Worm (Caenorhabditis elegans) whole organism, late embryonic: Measurements from ENCODE around the gene D1086.18.

Experiments used
- K02D7.2 ChIP-seq: sonication (generic microtip); optimal IDR thresholded peaks from 2 replicates; lab custom pipeline; 2017; ENCODE audit warnings: mild to moderate bottlenecking, missing genetic modification characterization, missing compliant biosample characterization
- K09A11.1 ChIP-seq: sonication (generic microtip); optimal IDR thresholded peaks from 2 replicates; lab custom pipeline; 2017; ENCODE audit warnings: antibody characterized with exemption, mild to moderate bottlenecking, missing genetic modification characterization, missing compliant biosample characterization; ENCODE audit not compliant: insufficient read depth
- T23F11.4 ChIP-seq: fragments of 200-800 bp; sonication (Bioruptor generic); optimal IDR thresholded peaks from 2 replicates; lab custom pipeline; 2018; ENCODE audit warnings: mild to moderate bottlenecking, missing genetic modification characterization, missing compliant biosample characterization
- Y22D7AL.16 ChIP-seq: sonication (generic microtip); optimal IDR thresholded peaks from 2 replicates; lab custom pipeline; 2016; ENCODE audit warnings: missing genetic modification characterization, missing compliant biosample characterization
- ahr-1 ChIP-seq: sonication (generic microtip); optimal IDR thresholded peaks from 2 replicates; lab custom pipeline; 2016; ENCODE audit warnings: missing genetic modification characterization, missing compliant biosample characterization
- ama-1 ChIP-seq: fragments of 150-350 bp; optimal IDR thresholded peaks from 2 replicates; lab custom pipeline; 2014
- ceh-14 ChIP-seq: sonication (generic microtip); optimal IDR thresholded peaks from 2 replicates; lab custom pipeline; 2016; ENCODE audit warnings: missing genotype, missing genetic modification characterization, missing compliant biosample characterization
- ceh-2 ChIP-seq: sonication (generic microtip); optimal IDR thresholded peaks from 2 replicates; lab custom pipeline; 2016; ENCODE audit warnings: missing genotype, missing genetic modification characterization, missing compliant biosample characterization
- ceh-31 ChIP-seq: sonication (generic microtip); optimal IDR thresholded peaks from 2 replicates; lab custom pipeline; 2016; ENCODE audit warnings: missing genetic modification characterization, missing compliant biosample characterization
- ceh-34 ChIP-seq: sonication (generic microtip); optimal IDR thresholded peaks from 2 replicates; lab custom pipeline; 2016; ENCODE audit warnings: mild to moderate bottlenecking, missing genetic modification characterization, missing compliant biosample characterization
- ceh-48 ChIP-seq: sonication (generic microtip); optimal IDR thresholded peaks from 2 replicates; lab custom pipeline; 2016; ENCODE audit warnings: missing genetic modification characterization, inconsistent platforms, missing compliant biosample characterization
- dmd-4 ChIP-seq: sonication (generic microtip); optimal IDR thresholded peaks from 2 replicates; lab custom pipeline; 2016; ENCODE audit warnings: borderline replicate concordance, missing genetic modification characterization, missing compliant biosample characterization
- dve-1 ChIP-seq: sonication (generic microtip); optimal IDR thresholded peaks from 2 replicates; lab custom pipeline; 2017; ENCODE audit warnings: antibody characterized with exemption, mild to moderate bottlenecking, missing genetic modification characterization, missing compliant biosample characterization
- fkh-10 ChIP-seq: fragments of 150-350 bp; optimal IDR thresholded peaks from 2 replicates; lab custom pipeline; 2014; ENCODE audit warnings: missing biosample characterization, missing genetic modification reagents, missing genetic modification characterization
- gmeb-2 ChIP-seq: sonication (generic microtip); optimal IDR thresholded peaks from 2 replicates; lab custom pipeline; 2016; ENCODE audit warnings: missing genetic modification characterization, inconsistent platforms, missing compliant biosample characterization
- hlh-13 ChIP-seq: fragments of 200-800 bp; sonication (Bioruptor generic); optimal IDR thresholded peaks from 2 replicates; lab custom pipeline; 2018; ENCODE audit warnings: mild to moderate bottlenecking, missing genetic modification characterization, missing compliant biosample characterization
- hlh-6 ChIP-seq: sonication (generic microtip); optimal IDR thresholded peaks from 2 replicates; lab custom pipeline; 2016; ENCODE audit warnings: missing genotype, missing genetic modification characterization, missing compliant biosample characterization
- madf-2 ChIP-seq: sonication (generic microtip); optimal IDR thresholded peaks from 2 replicates; lab custom pipeline; 2017; ENCODE audit warnings: missing genetic modification characterization, missing compliant biosample characterization
- nhr-11 ChIP-seq: fragments of 150-350 bp; optimal IDR thresholded peaks from 2 replicates; lab custom pipeline; 2014; ENCODE audit warnings: missing biosample characterization, missing genetic modification characterization
- odd-2 ChIP-seq: sonication (generic microtip); optimal IDR thresholded peaks from 2 replicates; lab custom pipeline; 2017; ENCODE audit warnings: antibody characterized with exemption, mild to moderate bottlenecking, missing genetic modification characterization, missing compliant biosample characterization
- pax-1 ChIP-seq: fragments of 150-350 bp; optimal IDR thresholded peaks from 2 replicates; lab custom pipeline; 2014; ENCODE audit warnings: missing biosample characterization, missing genetic modification characterization
- pha-4 ChIP-seq: fragments of 150-350 bp; optimal IDR thresholded peaks from 2 replicates; lab custom pipeline; 2018; ENCODE audit warnings: missing biosample characterization, missing genetic modification reagents, missing genetic modification characterization
- rnt-1 ChIP-seq: sonication (generic microtip); optimal IDR thresholded peaks from 2 replicates; lab custom pipeline; 2016; ENCODE audit warnings: missing genetic modification characterization, missing compliant biosample characterization
- sox-2 ChIP-seq: fragments of 200-800 bp; sonication (Bioruptor generic); IDR thresholded peaks from 2 replicates; pipeline ENCODE4 v1.3.6; 2022; ENCODE audit warnings: missing genetic modification reagents, missing genetic modification characterization, missing compliant biosample characterization
- syd-9 ChIP-seq: sonication (generic microtip); optimal IDR thresholded peaks from 2 replicates; lab custom pipeline; 2016; ENCODE audit warnings: mild to moderate bottlenecking, missing genetic modification characterization, moderate library complexity, missing compliant biosample characterization
- unc-42 ChIP-seq: sonication (generic microtip); optimal IDR thresholded peaks from 2 replicates; lab custom pipeline; 2016; ENCODE audit warnings: missing genotype, missing genetic modification characterization, missing compliant biosample characterization
- unc-55 ChIP-seq: sonication (generic microtip); optimal IDR thresholded peaks from 2 replicates; lab custom pipeline; 2017; ENCODE audit warnings: missing biosample characterization, missing genetic modification reagents, missing genetic modification characterization
- unc-86 ChIP-seq: sonication (generic microtip); optimal IDR thresholded peaks from 2 replicates; lab custom pipeline; 2016; ENCODE audit warnings: missing genetic modification characterization, missing compliant biosample characterization
- zip-5 ChIP-seq: sonication (generic microtip); optimal IDR thresholded peaks from 2 replicates; lab custom pipeline; 2016; ENCODE audit warnings: missing genetic modification characterization, missing compliant biosample characterization

The D1086.18 gene

DNA sequence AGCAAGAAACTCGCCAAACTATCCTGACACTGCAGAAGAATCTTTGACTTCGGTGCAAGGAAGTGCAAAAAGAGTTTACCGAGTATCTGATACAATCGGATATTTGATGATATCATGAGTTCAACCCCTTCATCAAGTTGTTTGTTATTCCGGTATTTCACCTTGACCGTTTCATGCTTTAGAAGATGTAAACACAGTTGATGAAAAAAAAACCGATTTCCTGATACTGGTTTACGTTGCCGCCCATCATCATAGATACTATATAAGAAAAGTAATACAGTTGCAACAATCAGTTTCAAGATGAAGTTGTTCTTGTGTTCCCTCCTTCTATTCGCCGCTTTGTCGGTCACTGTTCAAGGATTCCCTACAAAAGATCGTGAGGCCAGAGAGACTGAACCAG lies 21.8 kb downstream of the D1086.18 start, which contains the start of gene H39E23.3:
Gene H39E23.3, plus strand, starts transcription at position 301 of the 400 bp plus-strand sequence.
- TF ChIP-seq pha-4 (tag; lab: Kevin White, UChicago): no peak
- TF ChIP-seq, all 69 proteins: peak for 0

- TF ChIP-seq rnt-1: no peak
- no peak for TF ChIP-seq hlh-13 (GFP tag; lab: Kevin White, UChicago)
- no peak for TF ChIP-seq ceh-48 (tag; lab: Kevin White, UChicago)
- no peak for TF ChIP-seq sox-2 (GFP tag; lab: Robert Waterston, UW)
- no peak for TF ChIP-seq syd-9 (tag; lab: Kevin White, UChicago)
- no peak for TF ChIP-seq fkh-10 (GFP tag; lab: Kevin White, UChicago)
- no peak for TF ChIP-seq unc-42 (tag; lab: Kevin White, UChicago)
- TF ChIP-seq nhr-11: no peak
- no peak for TF ChIP-seq K09A11.1
- TF ChIP-seq unc-86 (tag; lab: Kevin White, UChicago): no peak
- TF ChIP-seq ceh-34 (tag; lab: Kevin White, UChicago): no peak
- no peak for TF ChIP-seq ama-1 (lab: Kevin White, UChicago)
- TF ChIP-seq Y22D7AL.16: no peak
- TF ChIP-seq ceh-2 (tag; lab: Kevin White, UChicago): no peak
- TF ChIP-seq hlh-6: no peak
- TF ChIP-seq pax-1 (tag; lab: Kevin White, UChicago): no peak
- no peak for TF ChIP-seq dmd-4 (tag; lab: Kevin White, UChicago)
- no peak for TF ChIP-seq ceh-31 (tag; lab: Kevin White, UChicago)
- no peak for TF ChIP-seq unc-55 (GFP tag; lab: Kevin White, UChicago)
- no peak for TF ChIP-seq dve-1 (tag; lab: Kevin White, UChicago)
Observed at ce11 chrV:14110042-14110441, 24.4 kb downstream of the D1086.18 start, which contains the start of gene H39E23.2. H39E23.2 (plus strand) TSS chrV:14110342.

- no peak for TF ChIP-seq odd-2 (tag; lab: Kevin White, UChicago)
- no peak for TF ChIP-seq hlh-13 (GFP tag; lab: Kevin White, UChicago)
- TF ChIP-seq syd-9 (tag; lab: Kevin White, UChicago): no peak
Observed at ce11 chrV:14120674-14121073, 35.0 kb downstream of the D1086.18 start.

- TF ChIP-seq sox-2 (GFP tag; lab: Robert Waterston, UW): no peak
- TF ChIP-seq syd-9 (tag; lab: Kevin White, UChicago): no peak
- no peak for TF ChIP-seq ahr-1
- TF ChIP-seq gmeb-2 (tag; lab: Kevin White, UChicago): no peak
- no peak for TF ChIP-seq hlh-6
- no peak for TF ChIP-seq zip-5 (tag; lab: Kevin White, UChicago)
- no peak for TF ChIP-seq madf-2 (tag; lab: Kevin White, UChicago)
Observed at ce11 chrV:14123176-14123575, 37.5 kb downstream of the D1086.18 start.

ce11 chrV:14126341-14126924 lies 40.7 kb downstream of the D1086.18 start:
- TF ChIP-seq ama-1 (lab: Kevin White, UChicago) (no peak), ceh-48 (tag; lab: Kevin White, UChicago) (no peak), zip-5 (tag; lab: Kevin White, UChicago) (no peak), hlh-6 (peak; percentile 9), K02D7.2 (tag; lab: Kevin White, UChicago) (no peak), ceh-14 (no peak), unc-42 (tag; lab: Kevin White, UChicago) (peak; percentile 77), ahr-1 (no peak)

DNA sequence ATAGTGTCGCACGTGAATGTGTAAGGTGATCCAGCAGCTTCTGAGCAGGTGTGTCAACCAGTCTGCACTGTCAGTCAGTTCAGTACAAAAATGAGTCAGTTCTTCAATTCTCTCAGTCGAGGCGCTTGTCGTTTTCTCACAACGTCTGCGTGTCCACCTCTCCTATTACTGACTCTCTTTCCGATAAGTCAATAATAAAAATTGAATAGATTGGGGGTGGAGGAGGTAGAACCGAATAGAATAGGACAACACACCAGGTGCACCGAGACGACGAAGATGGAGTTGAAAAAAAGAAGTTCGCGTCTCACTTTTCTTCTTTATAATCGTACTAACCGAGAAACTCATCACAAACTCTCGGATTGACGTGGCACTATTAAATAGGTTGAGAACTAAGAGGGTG lies 42.1 kb downstream of the D1086.18 start:
- no peak for TF ChIP-seq unc-55 (GFP tag; lab: Kevin White, UChicago)
- TF ChIP-seq unc-42 (tag; lab: Kevin White, UChicago): peak; percentile 69
- TF ChIP-seq, all 69 proteins: peak for 1

- TF ChIP-seq ceh-48 (tag; lab: Kevin White, UChicago) (no peak), T23F11.4 (GFP tag; lab: Kevin White, UChicago) (no peak)
- TF ChIP-seq, all 69 proteins: peak for 0
Observed at ce11 chrV:14128858-14129257, 43.2 kb downstream of the D1086.18 start.
